Worm (Caenorhabditis elegans): Measurements from ENCODE around the gene tmed-10.

DNA sequence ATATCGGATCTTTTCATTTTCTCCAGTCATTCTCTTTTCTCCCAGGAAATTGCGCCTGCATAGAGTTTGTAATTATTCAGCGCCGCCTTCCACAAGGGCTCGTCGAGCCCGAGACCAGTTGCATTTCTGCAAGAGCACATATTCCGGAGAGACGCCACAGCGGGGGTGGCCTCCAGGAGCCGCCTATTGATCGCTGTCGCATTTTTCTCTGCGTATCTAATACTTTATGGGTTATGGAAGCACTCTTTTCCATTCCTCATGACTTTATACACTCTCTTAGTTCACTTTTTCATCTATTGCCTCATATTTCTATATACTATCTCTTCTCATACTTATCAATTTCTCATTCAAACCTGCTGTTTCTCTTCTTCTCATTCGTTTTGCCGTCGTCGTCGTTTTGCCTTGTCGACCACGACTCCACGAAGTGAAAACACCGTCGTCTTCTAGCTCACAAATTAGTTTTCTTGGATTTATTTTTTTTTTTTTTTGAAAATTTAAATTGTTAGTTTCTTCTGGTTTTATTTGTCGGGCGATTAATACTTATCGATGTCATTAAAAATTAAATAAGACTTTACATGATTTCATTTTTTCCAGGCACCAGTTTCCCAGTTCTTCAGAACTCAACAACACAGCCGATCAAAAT lies 48.5 kb upstream of the tmed-10 start, which contains the start of gene cnb-1:
- TF ChIP-seq cog-1 (tag; optimal IDR thresholded peaks at IDR 0.05) (no peak), flt-1 (GFP tag; IDR thresholded peaks at IDR 0.05) (no peak)
